Worm (Caenorhabditis elegans) whole organism, mixed stage, embryonic: ENCODE measurements around the gene srj-20.
A peak's percentile ranks its signal among the peaks of the same experiment; 100 is the strongest.
"Not testable (repeated sequence)": the region's sequence is repeated elsewhere in the genome, so short reads cannot be mapped to it uniquely, and the experiment has no call there.

Experiments
- bed-3 ChIP-seq: fragments of 200-800 bp; sonication (Bioruptor generic); optimal IDR thresholded peaks from 3 replicates; lab custom pipeline; 2018; ENCODE audit warnings: mild to moderate bottlenecking, missing genetic modification characterization, moderate library complexity, missing compliant biosample characterization
- blmp-1 ChIP-seq: fragments of 150-350 bp; optimal IDR thresholded peaks from 2 replicates; lab custom pipeline; 2014; ENCODE audit warnings: missing biosample characterization, missing genetic modification characterization
- ceh-43 ChIP-seq: fragments of 200-800 bp; sonication (Bioruptor generic); optimal IDR thresholded peaks from 2 replicates; lab custom pipeline; 2018; ENCODE audit warnings: mild to moderate bottlenecking, missing genetic modification characterization, moderate library complexity, missing compliant biosample characterization
- ceh-83 ChIP-seq: fragments of 200-800 bp; sonication (Bioruptor generic); optimal IDR thresholded peaks from 2 replicates; lab custom pipeline; 2018; ENCODE audit warnings: mild to moderate bottlenecking, missing genetic modification characterization, missing compliant biosample characterization
- ces-1 ChIP-seq: fragments of 150-350 bp; optimal IDR thresholded peaks from 2 replicates; lab custom pipeline; 2014; ENCODE audit warnings: missing biosample characterization, missing genetic modification reagents, missing genetic modification characterization
- cnd-1 ChIP-seq: fragments of 200-800 bp; sonication (Bioruptor generic); optimal IDR thresholded peaks from 2 replicates; lab custom pipeline; 2018; ENCODE audit warnings: mild to moderate bottlenecking, missing genetic modification characterization, missing compliant biosample characterization
- drap-1 ChIP-seq: fragments of 200-800 bp; sonication (Bioruptor generic); optimal IDR thresholded peaks from 3 replicates; lab custom pipeline; 2018; ENCODE audit warnings: mild to moderate bottlenecking, missing genetic modification characterization, missing compliant biosample characterization
- elt-3 ChIP-seq: fragments of 150-350 bp; optimal IDR thresholded peaks from 2 replicates; lab custom pipeline; 2014; ENCODE audit warnings: missing biosample characterization, missing genetic modification characterization
- flh-1 ChIP-seq: fragments of 200-800 bp; sonication (Bioruptor generic); optimal IDR thresholded peaks from 2 replicates; lab custom pipeline; 2018; ENCODE audit warnings: mild to moderate bottlenecking, missing genetic modification characterization, moderate library complexity, missing compliant biosample characterization
- ham-2 ChIP-seq: fragments of 200-800 bp; sonication (Bioruptor generic); optimal IDR thresholded peaks from 2 replicates; lab custom pipeline; 2018; ENCODE audit warnings: mild to moderate bottlenecking, missing genetic modification characterization, missing compliant biosample characterization
- hlh-1 ChIP-seq: fragments of 150-350 bp; optimal IDR thresholded peaks from 2 replicates; lab custom pipeline; 2014; ENCODE audit warnings: missing biosample characterization, missing genetic modification reagents, missing genetic modification characterization
- lin-13 ChIP-seq: fragments of 150-350 bp; optimal IDR thresholded peaks from 2 replicates; lab custom pipeline; 2014; ENCODE audit warnings: missing biosample characterization, missing genetic modification characterization
- lin-32 ChIP-seq: fragments of 200-800 bp; sonication (Bioruptor generic); optimal IDR thresholded peaks from 2 replicates; lab custom pipeline; 2018; ENCODE audit warnings: mild to moderate bottlenecking, missing genetic modification characterization, missing compliant biosample characterization
- lsy-2 ChIP-seq: fragments of 150-350 bp; optimal IDR thresholded peaks from 2 replicates; lab custom pipeline; 2014; ENCODE audit warnings: missing biosample characterization, missing genetic modification characterization
- mab-5 ChIP-seq: fragments of 150-350 bp; optimal IDR thresholded peaks from 2 replicates; lab custom pipeline; 2014; ENCODE audit warnings: missing biosample characterization, missing genetic modification characterization
- mep-1 ChIP-seq: fragments of 150-350 bp; optimal IDR thresholded peaks from 2 replicates; lab custom pipeline; 2017; ENCODE audit warnings: missing biosample characterization, missing genetic modification reagents, missing genetic modification characterization, inconsistent platforms
- mls-2 ChIP-seq: sonication (generic microtip); optimal IDR thresholded peaks from 2 replicates; lab custom pipeline; 2016; ENCODE audit warnings: mild to moderate bottlenecking, missing genetic modification characterization, moderate library complexity, missing compliant biosample characterization
- nhr-12 ChIP-seq: fragments of 150-350 bp; optimal IDR thresholded peaks from 2 replicates; lab custom pipeline; 2014; ENCODE audit warnings: missing biosample characterization, missing genetic modification characterization
- nhr-2 ChIP-seq: fragments of 150-350 bp; optimal IDR thresholded peaks from 2 replicates; lab custom pipeline; 2014; ENCODE audit warnings: missing biosample characterization, missing genetic modification characterization
- nhr-237 ChIP-seq: fragments of 150-350 bp; optimal IDR thresholded peaks from 2 replicates; lab custom pipeline; 2014; ENCODE audit warnings: missing biosample characterization, missing genetic modification characterization
- nhr-28 ChIP-seq: fragments of 150-350 bp; optimal IDR thresholded peaks from 2 replicates; lab custom pipeline; 2014; ENCODE audit warnings: missing biosample characterization, missing genetic modification characterization
- nhr-76 ChIP-seq: sonication (generic microtip); optimal IDR thresholded peaks from 2 replicates; lab custom pipeline; 2017; ENCODE audit warnings: missing biosample characterization, missing genetic modification characterization
- pha-4 ChIP-seq: fragments of 150-350 bp; optimal IDR thresholded peaks from 2 replicates; lab custom pipeline; 2018; ENCODE audit warnings: missing biosample characterization, missing genetic modification reagents, missing genetic modification characterization
- sem-2 ChIP-seq: fragments of 200-800 bp; sonication (Bioruptor generic); optimal IDR thresholded peaks from 2 replicates; lab custom pipeline; 2018; ENCODE audit warnings: mild to moderate bottlenecking, missing genetic modification characterization, missing compliant biosample characterization
- sptf-1 ChIP-seq: sonication (generic microtip); optimal IDR thresholded peaks from 2 replicates; lab custom pipeline; 2017; ENCODE audit warnings: mild to moderate bottlenecking, missing genetic modification characterization, moderate library complexity, missing compliant biosample characterization
- tbx-8 ChIP-seq: fragments of 200-800 bp; sonication (Bioruptor generic); optimal IDR thresholded peaks from 2 replicates; lab custom pipeline; 2018; ENCODE audit warnings: mild to moderate bottlenecking, missing genetic modification characterization, moderate library complexity, missing compliant biosample characterization
- unc-120 ChIP-seq: sonication (generic microtip); optimal IDR thresholded peaks from 2 replicates; lab custom pipeline; 2017; ENCODE audit warnings: missing genetic modification characterization, missing compliant biosample characterization; ENCODE audit not compliant: poor library complexity, severe bottlenecking
- unc-39 ChIP-seq: fragments of 150-350 bp; optimal IDR thresholded peaks from 2 replicates; lab custom pipeline; 2014; ENCODE audit warnings: missing biosample characterization, missing genetic modification characterization
- unc-62 ChIP-seq: fragments of 150-350 bp; optimal IDR thresholded peaks from 2 replicates; lab custom pipeline; 2014; ENCODE audit warnings: missing biosample characterization, missing genetic modification reagents, missing genetic modification characterization
- zip-8 ChIP-seq: fragments of 150-350 bp; optimal IDR thresholded peaks from 2 replicates; lab custom pipeline; 2014; ENCODE audit warnings: missing biosample characterization, missing genetic modification characterization
- ztf-11 ChIP-seq: fragments of 150-350 bp; optimal IDR thresholded peaks from 2 replicates; lab custom pipeline; 2014; ENCODE audit warnings: missing biosample characterization, missing genetic modification characterization

srj-20 gene

ce11 chrV:2603056-2603455, 30.0 kb upstream of the srj-20 start, which contains the start of gene F53E10.6:
F53E10.6 (minus strand) TSS chrV:2603063.
- TF ChIP-seq ceh-83 (GFP tag; lab: Kevin White, UChicago) (no peak), bed-3 (GFP tag; lab: Kevin White, UChicago) (no peak), hlh-1 (tag; lab: Kevin White, UChicago) (no peak), nhr-76 (no peak), unc-39 (no peak), ces-1 (GFP tag; lab: Kevin White, UChicago) (peak; percentile 6), zip-8 (tag; lab: Kevin White, UChicago) (no peak)

- TF ChIP-seq blmp-1 (tag; lab: Kevin White, UChicago) (no peak), bed-3 (GFP tag; lab: Kevin White, UChicago) (no peak), unc-62 (GFP tag; lab: Kevin White, UChicago) (no peak), nhr-12 (no peak), sem-2 (GFP tag; lab: Kevin White, UChicago) (no peak), ceh-83 (GFP tag; lab: Kevin White, UChicago) (no peak), pha-4 (tag; lab: Kevin White, UChicago) (no peak), unc-120 (no peak), ceh-43 (GFP tag; lab: Kevin White, UChicago) (no peak), zip-8 (tag; lab: Kevin White, UChicago) (no peak), lin-13 (tag; lab: Kevin White, UChicago) (no peak), mep-1 (no peak), drap-1 (GFP tag; lab: Kevin White, UChicago) (no peak), ham-2 (GFP tag; lab: Kevin White, UChicago) (no peak), flh-1 (no peak), sptf-1 (tag; lab: Kevin White, UChicago) (no peak), elt-3 (tag; lab: Kevin White, UChicago) (no peak), hlh-1 (tag; lab: Kevin White, UChicago) (no peak), ztf-11 (tag; lab: Kevin White, UChicago) (no peak), nhr-237 (tag; lab: Kevin White, UChicago) (no peak)
- TF ChIP-seq, all 35 proteins: peak for 0
These were observed 28.8 kb upstream of the srj-20 start for ce11 chrV:2601817-2602216.

- TF ChIP-seq mep-1 (peak; percentile 48), nhr-237 (tag; lab: Kevin White, UChicago) (peak; percentile 63), tbx-8 (no peak), elt-3 (tag; lab: Kevin White, UChicago) (no peak), lsy-2 (tag; lab: Kevin White, UChicago) (peak; percentile 38), ces-1 (GFP tag; lab: Kevin White, UChicago) (peak; percentile 36), unc-120 (peak; percentile 38)
These were observed 27.5 kb upstream of the srj-20 start for ce11 chrV:2600543-2600942.

ce11 chrV:2598830-2599229, 25.8 kb upstream of the srj-20 start, which contains the start of gene F53E10.5:
F53E10.5 (minus strand) TSS chrV:2598930.
- not testable (repeated sequence) for TF ChIP-seq flh-1; nhr-12; ceh-43 (GFP tag; lab: Kevin White, UChicago)

- no peak for TF ChIP-seq nhr-2 (tag; lab: Kevin White, UChicago)
- TF ChIP-seq lin-32 (GFP tag; lab: Kevin White, UChicago): no peak
- TF ChIP-seq ztf-11 (tag; lab: Kevin White, UChicago): no peak
- TF ChIP-seq unc-62 (GFP tag; lab: Kevin White, UChicago): no peak
- TF ChIP-seq tbx-8: no peak
- no peak for TF ChIP-seq sem-2 (GFP tag; lab: Kevin White, UChicago)
- no peak for TF ChIP-seq nhr-28 (tag; lab: Kevin White, UChicago)
- no peak for TF ChIP-seq drap-1 (GFP tag; lab: Kevin White, UChicago)
- TF ChIP-seq unc-39: no peak
- TF ChIP-seq bed-3 (GFP tag; lab: Kevin White, UChicago): no peak
- no peak for TF ChIP-seq mab-5 (tag; lab: Kevin White, UChicago)
- TF ChIP-seq ham-2 (GFP tag; lab: Kevin White, UChicago): no peak
- no peak for TF ChIP-seq cnd-1 (tag; lab: Kevin White, UChicago)
- TF ChIP-seq mls-2 (tag; lab: Kevin White, UChicago): no peak
- TF ChIP-seq ceh-43 (GFP tag; lab: Kevin White, UChicago): no peak
- TF ChIP-seq zip-8 (tag; lab: Kevin White, UChicago): no peak
- TF ChIP-seq ces-1 (GFP tag; lab: Kevin White, UChicago): no peak
- TF ChIP-seq hlh-1 (tag; lab: Kevin White, UChicago): no peak
- no peak for TF ChIP-seq unc-120
- no peak for TF ChIP-seq pha-4 (tag; lab: Kevin White, UChicago)
These were observed 22.7 kb upstream of the srj-20 start for ce11 chrV:2595720-2596119.
